Fruit fly (Drosophila melanogaster) whole organism, prepupa: Measurements from ENCODE around the gene CG4907.

Experiments
- Blimp-1 ChIP-seq: fragments of 200-800 bp; sonication (Bioruptor generic); optimal IDR thresholded peaks from 3 replicates; lab custom pipeline; 2017; ENCODE audit warnings: missing biosample characterization, missing genetic modification characterization, mild to moderate bottlenecking, moderate library complexity, missing genetic modification reagents
- CG10631 ChIP-seq: fragments of 200-800 bp; sonication (Bioruptor generic); optimal IDR thresholded peaks from 2 replicates; lab custom pipeline; 2016; ENCODE audit warnings: missing biosample characterization, missing genetic modification characterization
- CG11294 ChIP-seq: fragments of 200-800 bp; sonication (Bioruptor generic); IDR thresholded peaks from 2 replicates; pipeline ENCODE4 v1.3.6; 2022; ENCODE audit warnings: missing biosample characterization, missing genetic modification characterization
- CG11762 ChIP-seq: fragments of 200-800 bp; sonication (Bioruptor generic); optimal IDR thresholded peaks from 3 replicates; lab custom pipeline; 2016; ENCODE audit warnings: missing biosample characterization, missing genetic modification characterization; ENCODE audit not compliant: insufficient read depth
- CG15336 ChIP-seq: fragments of 200-800 bp; sonication (Bioruptor generic); IDR thresholded peaks from 2 replicates; pipeline ENCODE4 v1.3.6; 2022; ENCODE audit warnings: missing biosample characterization, missing genetic modification characterization
- CG1621 ChIP-seq: fragments of 200-800 bp; sonication (Bioruptor generic); optimal IDR thresholded peaks from 3 replicates; lab custom pipeline; 2018; ENCODE audit warnings: missing biosample characterization, mild to moderate bottlenecking, missing genetic modification characterization
- CG16779 ChIP-seq: fragments of 200-800 bp; sonication (Bioruptor generic); optimal IDR thresholded peaks from 3 replicates; lab custom pipeline; 2017; ENCODE audit warnings: missing biosample characterization, mild to moderate bottlenecking, missing genetic modification characterization
- CG3032 ChIP-seq: fragments of 200-800 bp; optimal IDR thresholded peaks from 2 replicates; lab custom pipeline; 2019; ENCODE audit warnings: missing biosample characterization, mild to moderate bottlenecking, missing genetic modification characterization, moderate library complexity
- CG31627 ChIP-seq: fragments of 200-800 bp; sonication (Bioruptor generic); optimal IDR thresholded peaks from 3 replicates; lab custom pipeline; 2016; ENCODE audit warnings: missing biosample characterization, missing genetic modification characterization
- CG32006 ChIP-seq: fragments of 200-800 bp; sonication (Bioruptor generic); optimal IDR thresholded peaks from 3 replicates; lab custom pipeline; 2017; ENCODE audit warnings: missing biosample characterization, mild to moderate bottlenecking, missing genetic modification characterization
- CG34406 ChIP-seq: fragments of 200-800 bp; sonication (Bioruptor generic); optimal IDR thresholded peaks from 3 replicates; lab custom pipeline; 2016; ENCODE audit warnings: missing biosample characterization, missing genetic modification characterization
- CG3919 ChIP-seq: fragments of 200-800 bp; sonication (Bioruptor generic); optimal IDR thresholded peaks from 3 replicates; lab custom pipeline; 2016; ENCODE audit warnings: missing biosample characterization, missing genetic modification characterization
- CG4318 ChIP-seq: fragments of 200-800 bp; sonication (Bioruptor generic); optimal IDR thresholded peaks from 3 replicates; lab custom pipeline; 2017; ENCODE audit warnings: missing biosample characterization, mild to moderate bottlenecking, missing genetic modification characterization
- CG6276 ChIP-seq: fragments of 200-800 bp; sonication (Bioruptor generic); optimal IDR thresholded peaks from 2 replicates; lab custom pipeline; 2017; ENCODE audit warnings: missing biosample characterization, mild to moderate bottlenecking, missing genetic modification characterization
- CG6792 ChIP-seq: fragments of 200-800 bp; sonication (Bioruptor generic); optimal IDR thresholded peaks from 3 replicates; lab custom pipeline; 2016; ENCODE audit warnings: missing biosample characterization, missing genetic modification characterization
- CG6854 ChIP-seq: fragments of 200-800 bp; sonication (Bioruptor generic); optimal IDR thresholded peaks from 2 replicates; lab custom pipeline; 2017; ENCODE audit warnings: missing biosample characterization, mild to moderate bottlenecking, missing genetic modification characterization
- CG7368 ChIP-seq: fragments of 200-800 bp; sonication (Bioruptor generic); optimal IDR thresholded peaks from 3 replicates; lab custom pipeline; 2016; ENCODE audit warnings: missing biosample characterization, missing genetic modification characterization
- CG8119 ChIP-seq: fragments of 200-800 bp; sonication (Bioruptor generic); IDR thresholded peaks from 3 replicates; pipeline ENCODE4 v1.3.6; 2022; ENCODE audit warnings: missing biosample characterization, missing genetic modification characterization
- Eip75B ChIP-seq: fragments of 200-800 bp; sonication (Bioruptor generic); optimal IDR thresholded peaks from 3 replicates; lab custom pipeline; 2016; ENCODE audit warnings: missing biosample characterization, missing genetic modification characterization
- Ets21C ChIP-seq: fragments of 200-800 bp; sonication (Bioruptor generic); optimal IDR thresholded peaks from 3 replicates; lab custom pipeline; 2016; ENCODE audit warnings: missing biosample characterization, missing genetic modification characterization
- Ets96B ChIP-seq: fragments of 200-800 bp; optimal IDR thresholded peaks from 2 replicates; lab custom pipeline; 2019; ENCODE audit warnings: missing biosample characterization, mild to moderate bottlenecking, missing genetic modification characterization, moderate library complexity
- Gug ChIP-seq: fragments of 200-800 bp; sonication (Bioruptor generic); IDR thresholded peaks from 2 replicates; pipeline ENCODE4 v1.3.6; 2022; ENCODE audit warnings: missing biosample characterization, missing genetic modification characterization
- Hr38 ChIP-seq: sonication (Bioruptor generic); optimal IDR thresholded peaks from 2 replicates; lab custom pipeline; 2016; ENCODE audit warnings: missing biosample characterization, missing genetic modification characterization
- Hr39 ChIP-seq: fragments of 200-800 bp; sonication (Bioruptor generic); optimal IDR thresholded peaks from 2 replicates; lab custom pipeline; 2016; ENCODE audit warnings: missing biosample characterization, missing genetic modification characterization
- Lpt ChIP-seq: fragments of 200-800 bp; sonication (Bioruptor generic); optimal IDR thresholded peaks from 3 replicates; lab custom pipeline; 2016; ENCODE audit warnings: missing biosample characterization, missing genetic modification characterization
- Met ChIP-seq: fragments of 200-800 bp; sonication (Bioruptor generic); optimal IDR thresholded peaks from 3 replicates; lab custom pipeline; 2016; ENCODE audit warnings: missing biosample characterization, missing genetic modification characterization
- OdsH ChIP-seq: fragments of 200-800 bp; sonication (Bioruptor generic); optimal IDR thresholded peaks from 3 replicates; lab custom pipeline; 2016; ENCODE audit warnings: missing biosample characterization, missing genetic modification characterization
- Sox102F ChIP-seq: fragments of 200-800 bp; sonication (Bioruptor generic); optimal IDR thresholded peaks from 2 replicates; lab custom pipeline; 2016; ENCODE audit warnings: missing biosample characterization, mild to moderate bottlenecking, missing genetic modification characterization
- Sox14 ChIP-seq: fragments of 200-800 bp; sonication (Bioruptor generic); optimal IDR thresholded peaks from 3 replicates; lab custom pipeline; 2016; ENCODE audit warnings: missing biosample characterization, missing genetic modification characterization
- Sox15 ChIP-seq: fragments of 200-800 bp; sonication (Bioruptor generic); optimal IDR thresholded peaks from 3 replicates; lab custom pipeline; 2016; ENCODE audit warnings: missing biosample characterization, missing genetic modification characterization
- achi ChIP-seq: fragments of 200-800 bp; sonication (Bioruptor generic); optimal IDR thresholded peaks from 3 replicates; lab custom pipeline; 2016; ENCODE audit warnings: missing biosample characterization, missing genetic modification characterization
- acj6 ChIP-seq: fragments of 200-800 bp; sonication (Bioruptor generic); optimal IDR thresholded peaks from 3 replicates; lab custom pipeline; 2016; ENCODE audit warnings: missing biosample characterization, missing genetic modification characterization
- dac ChIP-seq: fragments of 200-800 bp; sonication (Bioruptor generic); optimal IDR thresholded peaks from 2 replicates; lab custom pipeline; 2017; ENCODE audit warnings: missing biosample characterization, mild to moderate bottlenecking, missing genetic modification characterization
- dsx ChIP-seq: fragments of 200-800 bp; optimal IDR thresholded peaks from 3 replicates; lab custom pipeline; 2019; ENCODE audit warnings: missing biosample characterization, mild to moderate bottlenecking, missing genetic modification characterization, moderate library complexity; ENCODE audit not compliant: poor library complexity, severe bottlenecking
- eg ChIP-seq: fragments of 200-800 bp; sonication (Bioruptor generic); IDR thresholded peaks from 3 replicates; pipeline ENCODE4 v1.3.6; 2022; ENCODE audit warnings: missing biosample characterization, missing genetic modification characterization
- fd59A ChIP-seq: fragments of 200-800 bp; sonication (Bioruptor generic); optimal IDR thresholded peaks from 2 replicates; lab custom pipeline; 2017; ENCODE audit warnings: missing biosample characterization, mild to moderate bottlenecking, missing genetic modification characterization, missing genetic modification reagents
- fkh ChIP-seq: fragments of 200-800 bp; sonication (Bioruptor generic); optimal IDR thresholded peaks from 3 replicates; lab custom pipeline; 2017; ENCODE audit warnings: missing biosample characterization, mild to moderate bottlenecking, missing genetic modification characterization, moderate library complexity
- net ChIP-seq: fragments of 200-800 bp; sonication (Bioruptor generic); optimal IDR thresholded peaks from 3 replicates; lab custom pipeline; 2016; ENCODE audit warnings: missing biosample characterization, missing genetic modification characterization
- pdm3 ChIP-seq: fragments of 200-800 bp; sonication (Bioruptor generic); optimal IDR thresholded peaks from 3 replicates; lab custom pipeline; 2016; ENCODE audit warnings: missing biosample characterization, missing genetic modification characterization
- salr ChIP-seq, 2 experiments: fragments of 200-800 bp; sonication (Bioruptor generic); optimal IDR thresholded peaks; 3 replicates each; lab custom pipeline; 2016 to 2018; ENCODE audit warnings: missing biosample characterization in 2 of 2, missing genetic modification characterization in 2 of 2, mild to moderate bottlenecking in 1 of 2
- spab ChIP-seq: fragments of 200-800 bp; sonication (Bioruptor generic); optimal IDR thresholded peaks from 2 replicates; lab custom pipeline; 2017; ENCODE audit warnings: missing biosample characterization, mild to moderate bottlenecking, missing genetic modification characterization, missing genetic modification reagents
- ss ChIP-seq, 2 experiments: fragments of 200-800 bp; sonication (Bioruptor generic); optimal IDR thresholded peaks; 2 replicates in 1 of 2; 3 replicates in 1 of 2; lab custom pipeline; 2017 to 2018; ENCODE audit warnings: mild to moderate bottlenecking in 2 of 2, missing biosample characterization in 2 of 2, missing genetic modification characterization in 2 of 2, moderate library complexity in 1 of 2
- svp ChIP-seq: fragments of 200-800 bp; sonication (Bioruptor generic); peaks from one replicate; lab custom pipeline; 2016; ENCODE audit warnings: missing biosample characterization, missing genetic modification characterization
- topi ChIP-seq: fragments of 200-800 bp; sonication (Bioruptor generic); optimal IDR thresholded peaks from 3 replicates; lab custom pipeline; 2016; ENCODE audit warnings: missing biosample characterization, missing genetic modification characterization

The CG4907 gene

dm6 chr3R:22668622-22669021, 41.9 kb downstream of the CG4907 start (continued):
- TF ChIP-seq topi (GFP tag; lab: Kevin White, UChicago) (peak; percentile 19), CG11294 (peak; percentile 14; the same call in 1 of the 2 replicates), Eip75B (GFP tag; lab: Kevin White, UChicago) (no peak), fkh (GFP tag; lab: Kevin White, UChicago) (no peak), Lpt (GFP tag; lab: Kevin White, UChicago) (no peak), CG31627 (GFP tag; lab: Kevin White, UChicago) (peak; percentile 25), net (GFP tag; lab: Kevin White, UChicago) (peak; percentile 48), Sox15 (peak; percentile 10), CG7368 (GFP tag; lab: Kevin White, UChicago) (peak; percentile 6), CG6854 (no peak), CG15336 (GFP tag; lab: Robert Waterston, UW) (peak; percentile 80), ss (GFP tag; optimal IDR thresholded peaks at IDR 0.05; lab: Kevin White, UChicago) (no peak), dac (GFP tag; lab: Kevin White, UChicago) (no peak), CG32006 (peak; percentile 69), pdm3 (GFP tag; lab: Kevin White, UChicago) (peak; percentile 51), fd59A (no peak), achi (peak; percentile 53), CG1621 (tag; lab: Kevin White, UChicago) (no peak), Ets96B (tag; lab: Kevin White, UChicago) (peak; percentile 16), Sox102F (GFP tag; lab: Kevin White, UChicago) (peak; percentile 0), OdsH (GFP tag; lab: Kevin White, UChicago) (peak; percentile 60), CG8119 (peak; percentile 76), Ets21C (no peak), CG6276 (GFP tag; lab: Kevin White, UChicago) (peak; percentile 38), Sox14 (GFP tag; lab: Kevin White, UChicago) (peak; percentile 18), CG34406 (GFP tag; lab: Kevin White, UChicago) (peak; percentile 46), dsx (GFP tag; lab: Kevin White, UChicago) (no peak), CG11762 (GFP tag; lab: Kevin White, UChicago) (no peak), acj6 (GFP tag; lab: Kevin White, UChicago) (peak; percentile 50), Blimp-1 (GFP tag; lab: Kevin White, UChicago) (no peak), CG6792 (GFP tag; lab: Kevin White, UChicago) (no peak), CG3919 (peak; percentile 54)

- TF ChIP-seq Hr38 (GFP tag; lab: Kevin White, UChicago) (no peak), fkh (GFP tag; lab: Kevin White, UChicago) (no peak), fd59A (no peak), Eip75B (GFP tag; lab: Kevin White, UChicago) (no peak), CG10631 (GFP tag; lab: Kevin White, UChicago) (no peak), Gug (GFP tag; lab: Robert Waterston, UW) (no peak), svp (no peak), ss (GFP tag; optimal IDR thresholded peaks at IDR 0.05; lab: Kevin White, UChicago) (no peak), dsx (GFP tag; lab: Kevin White, UChicago) (no peak), net (GFP tag; lab: Kevin White, UChicago) (no peak)
These were observed 42.6 kb downstream of the CG4907 start for dm6 chr3R:22667959-22668316.

- peak; percentile 95 for TF ChIP-seq spab (GFP tag; lab: Kevin White, UChicago)
- TF ChIP-seq Ets21C: peak; percentile 87
- TF ChIP-seq CG4318 (GFP tag; lab: Kevin White, UChicago): peak; percentile 91
- peak; percentile 79 for TF ChIP-seq CG16779
- TF ChIP-seq Sox14 (GFP tag; lab: Kevin White, UChicago): peak; percentile 96
- peak; percentile 97 for TF ChIP-seq CG32006
- peak; percentile 94 for TF ChIP-seq acj6 (GFP tag; lab: Kevin White, UChicago)
- TF ChIP-seq CG7368 (GFP tag; lab: Kevin White, UChicago): peak; percentile 93
- peak; percentile 77 for TF ChIP-seq dac (GFP tag; lab: Kevin White, UChicago)
- peak; percentile 95 for TF ChIP-seq Met (GFP tag; lab: Kevin White, UChicago)
- peak; percentile 90 for TF ChIP-seq Sox102F (GFP tag; lab: Kevin White, UChicago)
- TF ChIP-seq CG31627 (GFP tag; lab: Kevin White, UChicago): peak; percentile 95
- TF ChIP-seq Blimp-1 (GFP tag; lab: Kevin White, UChicago): peak; percentile 97
- peak; percentile 65 for TF ChIP-seq CG6854
- peak; percentile 79 for TF ChIP-seq CG1621 (tag; lab: Kevin White, UChicago)
- peak; percentile 82 to 97 for TF ChIP-seq salr (GFP tag; optimal IDR thresholded peaks at IDR 0.05; lab: Kevin White, UChicago)
- peak; percentile 97 for TF ChIP-seq pdm3 (GFP tag; lab: Kevin White, UChicago)
- peak; percentile 95 for TF ChIP-seq CG34406 (GFP tag; lab: Kevin White, UChicago)
- TF ChIP-seq Eip75B (GFP tag; lab: Kevin White, UChicago): peak; percentile 92
- TF ChIP-seq Hr38 (GFP tag; lab: Kevin White, UChicago): no peak
- peak; percentile 97 for TF ChIP-seq CG3032 (tag; lab: Kevin White, UChicago)
- TF ChIP-seq Hr39 (GFP tag; lab: Kevin White, UChicago): peak; percentile 95
- TF ChIP-seq CG15336 (GFP tag; lab: Robert Waterston, UW): peak; percentile 95
- TF ChIP-seq net (GFP tag; lab: Kevin White, UChicago): peak; percentile 93
- TF ChIP-seq eg: peak; percentile 93
These were observed 43.1 kb downstream of the CG4907 start for dm6 chr3R:22667284-22667958.
